Fruit fly (Drosophila melanogaster): ENCODE data around the gene CG12375.

Gene CG12375

DNA sequence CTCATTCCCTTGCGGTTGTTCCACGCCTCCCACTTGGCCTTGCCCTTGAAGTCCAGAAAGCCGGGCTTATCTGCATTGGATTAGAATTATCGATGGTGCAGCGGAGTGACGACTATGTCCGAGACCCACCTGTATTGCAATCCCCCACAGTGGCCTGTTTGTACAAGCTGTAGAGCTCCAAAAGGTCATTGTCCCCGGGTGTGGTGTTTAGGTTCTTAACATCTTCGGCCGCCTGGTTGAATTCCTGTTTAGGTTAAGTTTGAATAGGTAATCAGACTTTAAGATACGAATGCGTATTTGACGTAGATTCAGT is 35.3 kb upstream of the CG12375 start:
- TF ChIP-seq sage (GFP tag; optimal IDR thresholded peaks at IDR 0.05) (no peak), Mio (GFP tag; optimal IDR thresholded peaks at IDR 0.05) (no peak)

DNA sequence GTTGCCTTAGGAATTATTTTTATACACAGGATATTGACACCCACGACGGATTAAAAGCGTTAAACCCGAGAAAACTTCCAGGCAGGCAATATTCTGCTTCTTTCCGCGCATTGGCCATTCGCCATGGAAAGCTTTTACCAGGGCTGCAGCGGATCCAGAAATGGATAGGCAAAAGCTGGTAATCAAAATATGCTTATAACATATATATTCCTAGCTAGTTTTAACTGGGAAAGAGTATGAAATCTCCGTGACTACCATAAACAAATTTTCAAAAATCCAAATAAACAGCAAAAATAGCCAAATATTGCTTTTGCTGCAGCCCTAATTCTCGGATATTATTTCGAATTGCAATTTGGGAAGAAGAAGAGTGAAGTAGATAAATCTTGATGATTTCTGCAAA is 32.8 kb upstream of the CG12375 start, which contains the start of the genes PAPLA1 and Rbsn-5:
PAPLA1 (minus strand) TSS at position 141 of the 400 bp plus-strand sequence.
Rbsn-5 (plus strand) TSS at position 335 of the 400 bp plus-strand sequence.
- TF ChIP-seq woc (GFP tag; optimal IDR thresholded peaks at IDR 0.05): peak; percentile 95
- peak; percentile 71 for TF ChIP-seq Myc (optimal IDR thresholded peaks at IDR 0.05)
- peak; percentile 96 for TF ChIP-seq HLH106 (tag; optimal IDR thresholded peaks at IDR 0.05)
- peak; percentile 91 for TF ChIP-seq dsf (GFP tag; optimal IDR thresholded peaks at IDR 0.05; ENCODE audit: borderline replicate concordance)
- peak; percentile 51 to 97 for TF ChIP-seq foxo (GFP tag; optimal IDR thresholded peaks at IDR 0.05)
- peak; percentile 84 for TF ChIP-seq CG32264 (GFP tag; optimal IDR thresholded peaks at IDR 0.05)
- TF ChIP-seq br (GFP tag; optimal IDR thresholded peaks at IDR 0.05): peak; percentile 96
- TF ChIP-seq sv (GFP tag; optimal IDR thresholded peaks at IDR 0.05): peak; percentile 92
- peak; percentile 95 for TF ChIP-seq ey (GFP tag; optimal IDR thresholded peaks at IDR 0.05)
- TF ChIP-seq OdsH (GFP tag; optimal IDR thresholded peaks at IDR 0.05): peak; percentile 93
- TF ChIP-seq CG9705 (GFP tag; optimal IDR thresholded peaks at IDR 0.05): peak; percentile 94
- TF ChIP-seq fru (GFP tag; optimal IDR thresholded peaks at IDR 0.05): peak; percentile 95
- peak; percentile 96 for TF ChIP-seq rgr (GFP tag; optimal IDR thresholded peaks at IDR 0.05)
- peak; percentile 93 for TF ChIP-seq brk (GFP tag; optimal IDR thresholded peaks at IDR 0.05)
- peak; percentile 97 for TF ChIP-seq h (GFP tag; optimal IDR thresholded peaks at IDR 0.05)
- no peak for TF ChIP-seq dl (GFP tag; optimal IDR thresholded peaks at IDR 0.05; ENCODE audit: insufficient read depth in 1 of 2, partially characterized antibody in 2 of 2)
- TF ChIP-seq Abd-B (GFP tag; optimal IDR thresholded peaks at IDR 0.05): no peak
- peak; percentile 97 for TF ChIP-seq Hnf4 (GFP tag; optimal IDR thresholded peaks at IDR 0.05)
- no peak for TF ChIP-seq sage (GFP tag; optimal IDR thresholded peaks at IDR 0.05)
- no peak for TF ChIP-seq CrebA (GFP tag; optimal IDR thresholded peaks at IDR 0.05; ENCODE audit: borderline replicate concordance)
- TF ChIP-seq Dfd (GFP tag; optimal IDR thresholded peaks at IDR 0.05): no peak
- no peak for TF ChIP-seq usp (GFP tag; optimal IDR thresholded peaks at IDR 0.05)
- TF ChIP-seq Rel (GFP tag; optimal IDR thresholded peaks at IDR 0.05): no peak
- peak; percentile 81 for TF ChIP-seq Rel (tag; optimal IDR thresholded peaks at IDR 0.05)
- TF ChIP-seq Mio (GFP tag; optimal IDR thresholded peaks at IDR 0.05): peak; percentile 52
- TF ChIP-seq Dif (GFP tag; optimal IDR thresholded peaks at IDR 0.05; ENCODE audit: partially characterized antibody): no peak
- TF ChIP-seq dmrt93B (GFP tag; optimal IDR thresholded peaks at IDR 0.05): peak; percentile 84
- TF ChIP-seq Vsx2 (GFP tag; optimal IDR thresholded peaks at IDR 0.05; ENCODE audit: partially characterized antibody): no peak
- TF ChIP-seq jim (GFP tag; optimal IDR thresholded peaks at IDR 0.05): no peak
- TF ChIP-seq N (GFP tag; optimal IDR thresholded peaks at IDR 0.05): no peak
- TF ChIP-seq GATAd (GFP tag; optimal IDR thresholded peaks at IDR 0.05): peak; percentile 83
- peak; percentile 97 for TF ChIP-seq tai (GFP tag; optimal IDR thresholded peaks at IDR 0.05)
- TF ChIP-seq Hr78 (GFP tag; optimal IDR thresholded peaks at IDR 0.05): no peak
- TF ChIP-seq pan (optimal IDR thresholded peaks at IDR 0.05): no peak
- TF ChIP-seq Jra (GFP tag; optimal IDR thresholded peaks at IDR 0.05): peak; percentile 96
- TF ChIP-seq Hr83 (GFP tag; optimal IDR thresholded peaks at IDR 0.05; ENCODE audit: poor library complexity, severe bottlenecking): peak; percentile 93
- TF ChIP-seq psq (GFP tag; optimal IDR thresholded peaks at IDR 0.05): peak; percentile 86
- TF ChIP-seq lola (GFP tag; optimal IDR thresholded peaks at IDR 0.05): no peak
- peak; percentile 93 for TF ChIP-seq Sp1 (GFP tag; optimal IDR thresholded peaks at IDR 0.05)

DNA sequence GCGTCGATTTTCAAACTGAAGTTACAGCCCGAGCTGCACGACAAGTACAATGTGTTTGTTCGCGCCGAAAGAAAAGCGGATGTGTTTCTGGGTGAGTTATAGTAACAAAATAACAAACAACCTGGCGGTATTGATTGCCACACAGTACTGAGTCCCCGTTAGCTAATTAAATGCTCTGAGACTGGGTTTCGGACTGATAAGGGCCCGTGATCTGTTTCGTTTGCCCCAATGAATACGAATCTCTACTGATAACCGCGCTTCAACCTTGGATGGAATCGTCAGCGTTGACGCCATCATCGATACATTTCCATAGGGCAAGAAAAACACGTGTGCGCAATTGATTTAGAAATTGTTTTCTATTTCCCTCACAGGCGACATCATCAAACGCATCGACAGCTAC is 30.5 kb upstream of the CG12375 start:
- TF ChIP-seq ey (GFP tag; optimal IDR thresholded peaks at IDR 0.05) (no peak), Rel (GFP tag; optimal IDR thresholded peaks at IDR 0.05) (no peak), Rel (tag; optimal IDR thresholded peaks at IDR 0.05) (peak; percentile 4), Dif (GFP tag; optimal IDR thresholded peaks at IDR 0.05; ENCODE audit: partially characterized antibody) (no peak)

Data from whole organism, wandering third instar larva.